Worm (Caenorhabditis elegans) whole organism, young adult: Measurements from ENCODE around the gene C04E6.8.
A peak's percentile ranks its signal among the peaks of the same experiment; 100 is the strongest.

Source experiments
- B0261.1 ChIP-seq: sonication (generic microtip); optimal IDR thresholded peaks from 2 replicates; lab custom pipeline; 2016; ENCODE audit warnings: mild to moderate bottlenecking, missing genetic modification characterization, moderate library complexity, missing compliant biosample characterization
- F22D6.2 ChIP-seq: sonication (generic microtip); optimal IDR thresholded peaks from 2 replicates; lab custom pipeline; 2016; ENCODE audit warnings: mild to moderate bottlenecking, missing genetic modification characterization, missing compliant biosample characterization
- F57A8.1 ChIP-seq: fragments of 200-800 bp; sonication (Bioruptor generic); optimal IDR thresholded peaks from 2 replicates; lab custom pipeline; 2018; ENCODE audit warnings: mild to moderate bottlenecking, missing genetic modification characterization, moderate library complexity, missing compliant biosample characterization
- K11D2.4 ChIP-seq: fragments of 200-800 bp; sonication (Bioruptor generic); IDR thresholded peaks from 2 replicates; pipeline ENCODE4 v1.3.6; 2022; ENCODE audit warnings: missing genetic modification reagents, missing genetic modification characterization, missing compliant biosample characterization
- K12H6.12 ChIP-seq: fragments of 200-800 bp; sonication (Bioruptor generic); optimal IDR thresholded peaks from 2 replicates; lab custom pipeline; 2018; ENCODE audit warnings: mild to moderate bottlenecking, missing genetic modification characterization, missing compliant biosample characterization
- attf-5 ChIP-seq: fragments of 200-800 bp; sonication (Bioruptor generic); optimal IDR thresholded peaks from 2 replicates; lab custom pipeline; 2018; ENCODE audit warnings: mild to moderate bottlenecking, missing genetic modification characterization, missing compliant biosample characterization
- bed-2 ChIP-seq: fragments of 200-800 bp; sonication (Bioruptor generic); IDR thresholded peaks from 2 replicates; pipeline ENCODE4 v1.3.6; 2022; ENCODE audit warnings: missing genetic modification reagents, missing genetic modification characterization, missing compliant biosample characterization
- cebp-1 ChIP-seq, 2 experiments: fragments of 200-800 bp in 1 of 2; sonication (Bioruptor generic) in 1 of 2; sonication (generic microtip) in 1 of 2; IDR thresholded peaks in 1 of 2; optimal IDR thresholded peaks in 1 of 2; 2 replicates each; pipeline versions ENCODE4 v1.3.6 to Lab custom; 2017 to 2022; ENCODE audit warnings: missing compliant biosample characterization in 2 of 2, missing genetic modification characterization in 2 of 2, mild to moderate bottlenecking in 1 of 2, missing genetic modification reagents in 1 of 2, moderate library complexity in 1 of 2
- ceh-27 ChIP-seq: fragments of 200-800 bp; sonication (Bioruptor generic); optimal IDR thresholded peaks from 2 replicates; lab custom pipeline; 2018; ENCODE audit warnings: mild to moderate bottlenecking, missing genetic modification characterization, moderate library complexity, missing compliant biosample characterization
- ceh-40 ChIP-seq: fragments of 200-800 bp; sonication (Bioruptor generic); IDR thresholded peaks from 2 replicates; pipeline ENCODE4 v1.3.6; 2022; ENCODE audit warnings: missing genetic modification characterization, missing compliant biosample characterization
- ceh-79 ChIP-seq: sonication (generic microtip); optimal IDR thresholded peaks from 2 replicates; lab custom pipeline; 2017; ENCODE audit warnings: mild to moderate bottlenecking, missing genetic modification characterization, missing compliant biosample characterization
- egl-44 ChIP-seq: fragments of 200-800 bp; sonication (Bioruptor generic); IDR thresholded peaks from 2 replicates; pipeline ENCODE4 v1.3.6; 2022; ENCODE audit warnings: missing genetic modification reagents, missing genetic modification characterization, missing compliant biosample characterization
- him-1 ChIP-seq: sonication (generic microtip); optimal IDR thresholded peaks from 2 replicates; lab custom pipeline; 2016; ENCODE audit warnings: missing genotype, missing genetic modification reagents, missing genetic modification characterization, missing compliant biosample characterization
- lin-35 ChIP-seq, 3 experiments: fragments of 150-350 bp in 2 of 3; sonication (generic microtip) in 1 of 3; optimal IDR thresholded peaks; 2 replicates each; lab custom pipeline; 2014 to 2018; ENCODE audit warnings: missing biosample characterization in 3 of 3, missing genetic modification characterization in 3 of 3, missing genetic modification reagents in 3 of 3
- lin-40 ChIP-seq: sonication (generic microtip); optimal IDR thresholded peaks from 2 replicates; lab custom pipeline; 2016; ENCODE audit warnings: missing genetic modification characterization, mild to moderate bottlenecking, missing compliant biosample characterization, missing genotype, missing genetic modification reagents
- lir-1 ChIP-seq: fragments of 200-800 bp; sonication (Bioruptor generic); conservative IDR thresholded peaks from 2 replicates; pipeline ENCODE4 v1.3.6; 2022; ENCODE audit warnings: missing genetic modification reagents, missing genetic modification characterization, missing compliant biosample characterization
- nfya-1 ChIP-seq: sonication (generic microtip); optimal IDR thresholded peaks from 2 replicates; lab custom pipeline; 2017; ENCODE audit warnings: antibody characterized with exemption, missing compliant biosample characterization, missing genetic modification characterization, borderline replicate concordance; ENCODE audit not compliant: insufficient read depth
- nhr-179 ChIP-seq: sonication (generic microtip); optimal IDR thresholded peaks from 2 replicates; lab custom pipeline; 2016; ENCODE audit warnings: mild to moderate bottlenecking, missing genetic modification characterization, missing compliant biosample characterization
- pha-4 ChIP-seq: fragments of 150-350 bp; sonication (generic microtip); optimal IDR thresholded peaks from 2 replicates; lab custom pipeline; 2014; ENCODE audit warnings: missing biosample characterization, missing genetic modification reagents, missing genetic modification characterization
- sdz-38 ChIP-seq: sonication (generic microtip); optimal IDR thresholded peaks from 2 replicates; lab custom pipeline; 2016; ENCODE audit warnings: missing genotype, missing genetic modification characterization, missing compliant biosample characterization
- snpc-4 ChIP-seq, 5 experiments: fragments of 150-350 bp in 1 of 5; sonication (generic microtip) in 4 of 5; optimal IDR thresholded peaks; 2 replicates each; lab custom pipeline; 2014 to 2018; ENCODE audit warnings: missing genetic modification characterization in 5 of 5, missing biosample characterization in 3 of 5, antibody characterized with exemption in 2 of 5, mild to moderate bottlenecking in 2 of 5, missing compliant biosample characterization in 2 of 5, missing genotype in 2 of 5, moderate library complexity in 2 of 5, missing genetic modification reagents in 1 of 5
- ztf-26 ChIP-seq: sonication (generic microtip); optimal IDR thresholded peaks from 2 replicates; lab custom pipeline; 2017; ENCODE audit warnings: missing genetic modification characterization, missing compliant biosample characterization
- ztf-3 ChIP-seq: fragments of 200-800 bp; sonication (Bioruptor generic); optimal IDR thresholded peaks from 2 replicates; lab custom pipeline; 2018; ENCODE audit warnings: mild to moderate bottlenecking, missing genetic modification characterization, missing compliant biosample characterization

C04E6.8 gene

ce11 chrV:5869227-5869626, 14.4 kb downstream of the C04E6.8 start, which contains the start of gene F26F12.4:
Gene F26F12.4 (minus strand): TSS chrV:5869327.
- no peak for TF ChIP-seq sdz-38 (tag; lab: Kevin White, UChicago)

ce11 chrV:5865085-5865484, 18.6 kb downstream of the C04E6.8 start, which contains the start of gene F26F12.5:
Gene F26F12.5 (minus strand): TSS chrV:5865185.
- TF ChIP-seq K11D2.4 (no peak), egl-44 (no peak), snpc-4 (GFP tag; optimal IDR thresholded peaks at IDR 0.05; lab: Kevin White, UChicago) (no peak), snpc-4 (tag; optimal IDR thresholded peaks at IDR 0.05; lab: Kevin White, UChicago) (no peak), ceh-79 (tag; lab: Kevin White, UChicago) (no peak)

ce11 chrV:5862479-5863188, 21.0 kb downstream of the C04E6.8 start, which contains the start of gene F26F12.8:
Gene F26F12.8 (minus strand): TSS chrV:5862529.
- no peak for TF ChIP-seq pha-4 (tag; lab: Kevin White, UChicago)

- TF ChIP-seq ztf-26 (tag; lab: Kevin White, UChicago): no peak
- TF ChIP-seq lin-35 (GFP tag; optimal IDR thresholded peaks at IDR 0.05; lab: Kevin White, UChicago): peak in 1 of 3 experiments; percentile 31
- no peak for TF ChIP-seq nfya-1 (tag; lab: Kevin White, UChicago)
- TF ChIP-seq, all 124 proteins: peak for 1
Observed at ce11 chrV:5852084-5852483, 31.6 kb downstream of the C04E6.8 start.

ce11 chrV:5851631-5852030, 32.0 kb downstream of the C04E6.8 start:
- TF ChIP-seq K12H6.12 (tag; lab: Kevin White, UChicago) (peak; percentile 7), him-1 (no peak)
- TF ChIP-seq, all 124 proteins: peak for 1

ce11 chrV:5850671-5851070, 33.0 kb downstream of the C04E6.8 start:
- TF ChIP-seq ceh-40 (GFP tag; lab: Robert Waterston, UW): no peak
- no peak for TF ChIP-seq nhr-179 (tag; lab: Kevin White, UChicago)
- TF ChIP-seq F22D6.2 (tag; lab: Kevin White, UChicago): no peak
- TF ChIP-seq lir-1: no peak
- no peak for TF ChIP-seq ztf-26 (tag; lab: Kevin White, UChicago)
- no peak for TF ChIP-seq attf-5
- TF ChIP-seq F57A8.1 (GFP tag; lab: Kevin White, UChicago): no peak
- TF ChIP-seq K12H6.12 (tag; lab: Kevin White, UChicago): no peak
- TF ChIP-seq ceh-27 (GFP tag; lab: Kevin White, UChicago): no peak
- no peak for TF ChIP-seq bed-2
- TF ChIP-seq, all 124 proteins: peak for 0

- no peak for TF ChIP-seq B0261.1 (tag; lab: Kevin White, UChicago)
- TF ChIP-seq K11D2.4: 0 out of 2 replicates have a peak, but pooled peaks have one; percentile 34
- peak; percentile 35 for TF ChIP-seq lin-40 (tag; lab: Kevin White, UChicago)
- no peak for TF ChIP-seq ztf-3
- no peak for TF ChIP-seq cebp-1 (GFP tag; IDR thresholded peaks at IDR 0.05; lab: Robert Waterston, UW)
- peak; percentile 14 for TF ChIP-seq cebp-1 (tag; optimal IDR thresholded peaks at IDR 0.05; lab: Kevin White, UChicago)
Observed at ce11 chrV:5848015-5848609, 35.5 kb downstream of the C04E6.8 start.
